Worm (Caenorhabditis elegans) whole organism, late embryonic: Measurements from ENCODE around the gene set-3.

Experiments
- nhr-11 ChIP-seq: fragments of 150-350 bp; optimal IDR thresholded peaks from 2 replicates; lab custom pipeline; 2014; ENCODE audit warnings: missing biosample characterization, missing genetic modification characterization
- unc-86 ChIP-seq: sonication (generic microtip); optimal IDR thresholded peaks from 2 replicates; lab custom pipeline; 2016; ENCODE audit warnings: missing genetic modification characterization, missing compliant biosample characterization

DNA sequence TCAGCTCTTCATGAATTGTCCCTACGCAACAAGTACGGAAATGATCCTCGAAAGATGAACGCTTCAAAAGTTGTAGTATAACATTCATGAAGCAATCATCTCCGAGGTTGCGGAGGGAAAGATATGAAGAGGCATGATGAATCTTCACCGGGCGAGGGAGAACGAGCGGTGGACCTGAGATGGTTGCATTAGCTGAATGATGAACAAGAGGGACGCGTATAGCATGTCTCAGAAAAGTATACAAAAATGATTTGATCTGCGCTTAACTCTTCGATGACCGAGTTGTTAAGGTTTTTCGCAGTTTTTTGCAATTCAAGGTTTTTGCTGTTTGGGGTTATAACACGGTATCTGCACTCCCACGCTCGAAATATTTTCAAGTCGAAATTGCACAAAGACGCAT, 8.4 kb downstream of the set-3 start, which contains the start of gene C07A9.10:
- no peak for TF ChIP-seq nhr-11 (tag; lab: Kevin White, UChicago)
- no peak for TF ChIP-seq unc-86 (tag; lab: Kevin White, UChicago)
